Fruit fly (Drosophila melanogaster): ENCODE results near the gene CG32388.
A peak's percentile ranks its signal among the peaks of the same experiment; 100 is the strongest.

The CG32388 gene

DNA sequence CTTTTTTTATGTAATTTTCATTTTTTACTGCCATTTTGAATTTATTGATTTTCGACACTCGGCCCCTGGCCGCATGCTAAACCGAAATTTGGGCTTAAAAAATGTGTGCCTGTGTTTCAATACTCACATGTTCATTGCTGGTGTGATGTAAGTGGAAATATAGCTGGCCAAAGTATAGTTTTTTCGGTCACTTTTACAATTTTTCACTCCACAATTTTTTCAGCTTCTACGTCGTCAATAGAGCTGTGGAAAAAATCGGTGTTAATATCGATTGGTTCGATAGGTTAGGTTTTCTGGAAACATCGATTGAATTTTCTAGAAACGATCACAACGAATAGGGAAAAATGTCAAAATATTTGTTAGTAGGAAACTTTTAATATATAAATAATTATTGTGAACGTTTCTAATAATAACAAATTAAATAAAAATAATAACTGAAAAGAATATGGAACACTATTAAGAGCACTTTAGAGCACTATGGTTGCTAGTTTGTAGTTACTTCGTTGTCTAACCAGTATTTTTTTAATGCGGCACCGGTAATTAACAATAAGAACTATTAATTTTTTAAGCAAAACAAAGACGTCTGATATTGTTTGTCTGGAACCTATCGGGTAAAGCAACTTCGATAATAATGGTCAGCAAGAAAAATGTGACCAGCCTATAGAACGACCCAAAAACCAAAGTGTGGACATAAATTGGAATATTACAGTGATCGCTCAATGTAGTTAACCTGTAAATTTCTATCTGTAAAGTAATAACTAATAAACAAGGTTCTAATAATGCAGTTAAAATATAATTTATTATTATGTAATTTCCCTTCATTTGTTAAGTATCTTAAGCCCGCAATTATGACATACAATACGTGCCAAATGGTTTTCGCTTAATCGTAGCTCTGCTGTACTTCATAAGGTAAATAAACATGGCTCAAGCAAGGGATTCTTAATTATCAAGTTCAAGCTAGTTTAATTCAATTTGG is 28.8 kb downstream of the CG32388 start, which contains the start of the genes CG10077 and CG9948 (continued):
- TF ChIP-seq Met (GFP tag; optimal IDR thresholded peaks at IDR 0.05) (peak; percentile 90), dsx (GFP tag; optimal IDR thresholded peaks at IDR 0.05; ENCODE audit: poor library complexity, severe bottlenecking) (peak; percentile 85), CG6808 (GFP tag; optimal IDR thresholded peaks at IDR 0.05) (peak; percentile 84), svp (GFP tag) (peak; percentile 94), pdm3 (GFP tag; optimal IDR thresholded peaks at IDR 0.05) (peak; percentile 90), fd85E (GFP tag; optimal IDR thresholded peaks at IDR 0.05) (no peak), CG34406 (GFP tag; optimal IDR thresholded peaks at IDR 0.05) (peak; percentile 86), fd59A (GFP tag; optimal IDR thresholded peaks at IDR 0.05) (peak; percentile 83), cyc (GFP tag; optimal IDR thresholded peaks at IDR 0.05) (peak; percentile 85), achi (GFP tag; optimal IDR thresholded peaks at IDR 0.05) (peak; percentile 90)

- TF ChIP-seq svp (GFP tag) (no peak), CG6792 (GFP tag; optimal IDR thresholded peaks at IDR 0.05) (no peak), salr (GFP tag; optimal IDR thresholded peaks at IDR 0.05) (no peak), eg (GFP tag; IDR thresholded peaks at IDR 0.05) (no peak), CG31627 (GFP tag; optimal IDR thresholded peaks at IDR 0.05) (no peak)
Observed at dm6 chr3L:6947188-6947971, 37.0 kb downstream of the CG32388 start.

dm6 chr3L:6945357-6945756 is 39.0 kb downstream of the CG32388 start:
- no peak for TF ChIP-seq cyc (GFP tag; optimal IDR thresholded peaks at IDR 0.05)
- no peak for TF ChIP-seq vri (GFP tag; optimal IDR thresholded peaks at IDR 0.05)
- TF ChIP-seq OdsH (GFP tag; optimal IDR thresholded peaks at IDR 0.05) = no peak
- TF ChIP-seq CG1621 (tag; optimal IDR thresholded peaks at IDR 0.05) = no peak
- TF ChIP-seq fd85E (GFP tag; optimal IDR thresholded peaks at IDR 0.05) = no peak
- no peak for TF ChIP-seq Hr38 (GFP tag; optimal IDR thresholded peaks at IDR 0.05)

DNA sequence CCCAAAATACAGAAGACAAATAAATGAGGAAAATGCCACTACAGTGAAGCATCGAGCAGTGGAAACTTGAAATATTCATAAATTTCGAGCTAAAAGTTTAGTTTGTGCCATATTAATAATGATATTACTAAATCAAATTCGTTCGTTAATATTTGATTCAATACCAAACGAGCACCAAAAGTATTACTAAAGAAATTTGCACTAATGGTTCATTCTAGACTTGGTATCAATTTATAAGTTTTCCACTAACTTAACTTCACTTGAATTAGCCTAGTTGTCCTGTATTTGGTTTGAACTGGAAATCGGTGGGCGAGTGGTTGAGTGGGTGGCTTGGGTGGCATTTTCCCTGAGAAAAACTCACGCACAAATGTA is 40.5 kb downstream of the CG32388 start:
- TF ChIP-seq Blimp-1 (GFP tag; optimal IDR thresholded peaks at IDR 0.05) = no peak
- TF ChIP-seq topi (GFP tag; optimal IDR thresholded peaks at IDR 0.05) = no peak
- TF ChIP-seq CG11294 (GFP tag; IDR thresholded peaks at IDR 0.05) = no peak
- no peak for TF ChIP-seq Eip93F (GFP tag; optimal IDR thresholded peaks at IDR 0.05)
- TF ChIP-seq ss (GFP tag; optimal IDR thresholded peaks at IDR 0.05) = no peak
- TF ChIP-seq spab (GFP tag; optimal IDR thresholded peaks at IDR 0.05) = no peak
- no peak for TF ChIP-seq Eip75B (GFP tag; optimal IDR thresholded peaks at IDR 0.05)
- TF ChIP-seq lz (GFP tag; optimal IDR thresholded peaks at IDR 0.05) = no peak
- no peak for TF ChIP-seq OdsH (GFP tag; optimal IDR thresholded peaks at IDR 0.05)
- no peak for TF ChIP-seq cyc (GFP tag; optimal IDR thresholded peaks at IDR 0.05)
- TF ChIP-seq salr (GFP tag; optimal IDR thresholded peaks at IDR 0.05) = no peak
- TF ChIP-seq Lpt (GFP tag; optimal IDR thresholded peaks at IDR 0.05) = no peak
- no peak for TF ChIP-seq pdm3 (GFP tag; optimal IDR thresholded peaks at IDR 0.05)
- TF ChIP-seq CG8119 (GFP tag; IDR thresholded peaks at IDR 0.05) = no peak
- no peak for TF ChIP-seq Hr39 (GFP tag; optimal IDR thresholded peaks at IDR 0.05)
- TF ChIP-seq esn (GFP tag; optimal IDR thresholded peaks at IDR 0.05) = no peak

Measured in whole organism, prepupa.